Worm (Caenorhabditis elegans): Measurements from ENCODE around the gene srsx-9.

ce11 chrV:5018067-5018466 is 45.2 kb upstream of the srsx-9 start:
- TF ChIP-seq daf-12 (tag; optimal IDR thresholded peaks at IDR 0.05) (no peak), lsy-2 (tag; optimal IDR thresholded peaks at IDR 0.05) (no peak), lir-3 (tag; optimal IDR thresholded peaks at IDR 0.05) (no peak), mdl-1 (tag; optimal IDR thresholded peaks at IDR 0.05) (no peak), T20F7.1 (GFP tag; optimal IDR thresholded peaks at IDR 0.05) (no peak), nhr-237 (tag; optimal IDR thresholded peaks at IDR 0.05) (no peak), Y105C5A.15 (GFP tag; IDR thresholded peaks at IDR 0.05) (no peak)
